Worm (Caenorhabditis elegans): ENCODE data around the gene F13D12.10.

Gene F13D12.10

DNA sequence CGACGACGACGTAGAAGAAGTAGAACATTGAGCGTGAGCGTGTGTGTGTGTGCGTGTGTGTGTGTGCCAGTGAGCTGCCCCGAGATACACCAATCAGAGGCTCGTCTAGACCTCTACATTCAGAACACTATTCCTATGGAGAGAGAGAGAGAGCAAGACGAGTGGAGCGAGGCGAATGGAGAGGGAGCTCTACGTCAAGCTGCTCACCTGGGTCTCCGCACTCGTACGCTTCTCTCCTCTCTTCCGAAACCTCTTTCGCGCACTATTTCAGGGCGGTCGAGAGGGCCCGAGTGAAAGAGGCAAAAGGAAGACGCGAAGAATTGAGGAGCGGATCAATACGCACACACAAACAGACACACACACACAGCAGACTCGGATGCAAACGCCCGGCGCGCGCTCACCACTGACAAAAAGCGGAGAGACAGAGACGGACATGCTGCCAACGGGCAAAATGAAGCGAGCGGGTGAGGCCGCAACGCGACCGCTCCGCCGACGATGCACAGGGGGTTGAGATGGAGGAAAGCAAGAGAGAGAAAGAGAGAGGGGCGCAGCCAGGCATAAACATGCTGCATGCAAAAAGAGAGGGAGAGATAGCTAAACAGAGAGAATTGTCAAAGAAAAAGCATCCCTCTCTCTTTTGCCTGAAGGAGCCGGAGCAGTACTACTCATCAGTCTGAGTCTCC is 36.0 kb downstream of the F13D12.10 start:
- no peak for TF ChIP-seq tab-1 (GFP tag; IDR thresholded peaks at IDR 0.05)
- TF ChIP-seq ref-1 (GFP tag; conservative IDR thresholded peaks at IDR 0.05) = no peak
- peak; percentile 86 for TF ChIP-seq T22C8.4 (GFP tag; IDR thresholded peaks at IDR 0.05)
- TF ChIP-seq flt-1 (GFP tag; IDR thresholded peaks at IDR 0.05) = peak; percentile 61; the same call in 1 of the 2 replicates
- peak; percentile 93 for TF ChIP-seq cog-1 (tag; optimal IDR thresholded peaks at IDR 0.05)
- no peak for TF ChIP-seq ztf-29 (GFP tag; IDR thresholded peaks at IDR 0.05)
- no peak for TF ChIP-seq klf-2 (GFP tag; conservative IDR thresholded peaks at IDR 0.05)
- no peak for TF ChIP-seq med-1 (GFP tag; optimal IDR thresholded peaks at IDR 0.05; ENCODE audit: insufficient read depth)
- peak; percentile 65; the same call in 1 of the 2 replicates for TF ChIP-seq ztf-23 (GFP tag; IDR thresholded peaks at IDR 0.05)

DNA sequence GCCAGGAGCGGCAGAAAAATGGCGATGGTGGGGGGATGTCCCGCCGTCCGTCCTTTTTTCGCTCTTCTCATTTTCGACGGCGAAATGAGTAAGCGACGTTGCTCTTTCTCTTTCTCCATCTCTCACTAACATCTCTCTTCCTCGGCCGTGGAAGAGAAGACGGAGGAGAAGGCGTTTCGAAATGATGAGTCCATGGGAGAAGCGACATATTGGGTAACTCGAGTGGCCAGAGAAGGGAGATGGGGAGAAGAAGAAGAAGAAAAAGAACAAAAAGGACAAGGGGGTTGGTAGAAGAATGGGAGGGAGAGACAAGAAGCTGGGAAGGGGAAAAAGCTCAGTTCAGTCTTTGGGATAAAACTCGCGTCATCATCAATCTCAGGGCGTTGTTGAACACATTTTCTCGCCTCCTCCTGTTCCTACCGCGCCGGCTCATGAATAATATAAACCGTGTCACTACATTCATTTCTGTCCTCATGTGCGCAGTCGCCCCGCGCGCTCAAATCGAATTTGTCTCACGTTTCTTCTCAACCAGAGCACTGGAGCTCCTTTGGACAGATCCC is 38.1 kb downstream of the F13D12.10 start:
- TF ChIP-seq ztf-23 (GFP tag; IDR thresholded peaks at IDR 0.05) = 0 out of 2 replicates have a peak, but pooled peaks have one; percentile 53
- TF ChIP-seq cog-1 (tag; optimal IDR thresholded peaks at IDR 0.05) = no peak

- TF ChIP-seq cog-1 (tag; optimal IDR thresholded peaks at IDR 0.05) (no peak), T22C8.4 (GFP tag; IDR thresholded peaks at IDR 0.05) (no peak), ztf-23 (GFP tag; IDR thresholded peaks at IDR 0.05) (no peak), flt-1 (GFP tag; IDR thresholded peaks at IDR 0.05) (no peak), med-1 (GFP tag; optimal IDR thresholded peaks at IDR 0.05; ENCODE audit: insufficient read depth) (no peak), ref-1 (GFP tag; conservative IDR thresholded peaks at IDR 0.05) (no peak), tab-1 (GFP tag; IDR thresholded peaks at IDR 0.05) (no peak), klf-2 (GFP tag; conservative IDR thresholded peaks at IDR 0.05) (no peak), ztf-29 (GFP tag; IDR thresholded peaks at IDR 0.05) (no peak)
Measured at ce11 chrII:11753186-11753585, 39.6 kb downstream of the F13D12.10 start.

- TF ChIP-seq T22C8.4 (GFP tag; IDR thresholded peaks at IDR 0.05) (no peak), cog-1 (tag; optimal IDR thresholded peaks at IDR 0.05) (no peak), med-1 (GFP tag; optimal IDR thresholded peaks at IDR 0.05; ENCODE audit: insufficient read depth) (no peak), ztf-23 (GFP tag; IDR thresholded peaks at IDR 0.05) (no peak), ref-1 (GFP tag; conservative IDR thresholded peaks at IDR 0.05) (no peak), klf-2 (GFP tag; conservative IDR thresholded peaks at IDR 0.05) (no peak), ztf-29 (GFP tag; IDR thresholded peaks at IDR 0.05) (no peak), tab-1 (GFP tag; IDR thresholded peaks at IDR 0.05) (no peak), flt-1 (GFP tag; IDR thresholded peaks at IDR 0.05) (no peak)
Measured at ce11 chrII:11756684-11757107, 43.1 kb downstream of the F13D12.10 start.

ce11 chrII:11759277-11759676 is 45.7 kb downstream of the F13D12.10 start, which contains the start of the genes F44E5.4 and F44E5.5:
TSS of gene F44E5.4 (minus strand) at chrII:11759311.
TSS of gene F44E5.5 (plus strand) at chrII:11759662.
- peak; percentile 61; the same call in 1 of the 2 replicates for TF ChIP-seq tab-1 (GFP tag; IDR thresholded peaks at IDR 0.05)
- peak; percentile 97 for TF ChIP-seq flt-1 (GFP tag; IDR thresholded peaks at IDR 0.05)
- TF ChIP-seq cog-1 (tag; optimal IDR thresholded peaks at IDR 0.05) = peak; percentile 66
- TF ChIP-seq ztf-29 (GFP tag; IDR thresholded peaks at IDR 0.05) = peak; percentile 72
- TF ChIP-seq ztf-23 (GFP tag; IDR thresholded peaks at IDR 0.05) = peak; percentile 91
- TF ChIP-seq T22C8.4 (GFP tag; IDR thresholded peaks at IDR 0.05) = peak; percentile 66
- TF ChIP-seq klf-2 (GFP tag; conservative IDR thresholded peaks at IDR 0.05) = peak; percentile 79
- TF ChIP-seq ref-1 (GFP tag; conservative IDR thresholded peaks at IDR 0.05) = peak; percentile 50; the same call in 1 of the 2 replicates

ce11 chrII:11761806-11762512 is 48.4 kb downstream of the F13D12.10 start:
- TF ChIP-seq ztf-23 (GFP tag; IDR thresholded peaks at IDR 0.05) (no peak), cog-1 (tag; optimal IDR thresholded peaks at IDR 0.05) (no peak), T22C8.4 (GFP tag; IDR thresholded peaks at IDR 0.05) (no peak)

DNA sequence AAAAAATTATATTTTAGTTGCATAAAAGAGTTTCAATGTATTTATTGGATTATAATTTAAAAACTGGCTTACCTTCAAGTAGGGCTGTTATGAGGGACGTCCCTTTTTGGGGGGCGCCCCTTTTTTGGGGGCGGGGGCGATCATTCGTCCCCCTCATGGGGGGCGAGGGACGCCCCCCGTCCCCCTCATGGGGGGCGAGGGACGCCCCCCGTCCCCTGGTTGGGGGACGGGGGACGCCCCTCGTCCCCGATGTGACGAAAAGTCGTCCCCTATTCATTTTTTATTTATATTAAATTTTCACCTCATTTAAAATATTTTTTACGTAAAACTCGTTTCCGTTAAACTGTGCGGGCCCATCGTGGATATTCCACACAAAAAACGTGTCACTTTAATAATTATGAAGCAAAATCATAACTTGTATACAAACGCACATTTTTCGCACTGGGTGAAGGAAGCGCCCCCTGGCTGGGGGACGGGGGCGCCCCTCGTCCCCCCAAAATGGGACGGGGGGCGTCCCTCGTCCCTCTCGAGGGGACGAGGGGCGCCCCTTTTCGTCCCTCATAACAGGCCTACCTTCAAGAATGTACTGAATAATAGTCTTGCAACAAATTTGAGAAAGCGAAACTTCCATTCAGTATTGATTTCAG is 52.0 kb downstream of the F13D12.10 start:
- TF ChIP-seq ztf-23 (GFP tag; IDR thresholded peaks at IDR 0.05) = no peak
- TF ChIP-seq flt-1 (GFP tag; IDR thresholded peaks at IDR 0.05) = no peak
- TF ChIP-seq tab-1 (GFP tag; IDR thresholded peaks at IDR 0.05) = 0 out of 2 replicates have a peak, but pooled peaks have one; percentile 28
- no peak for TF ChIP-seq ztf-29 (GFP tag; IDR thresholded peaks at IDR 0.05)
- TF ChIP-seq T22C8.4 (GFP tag; IDR thresholded peaks at IDR 0.05) = no peak
